Worm (Caenorhabditis elegans) whole organism, midembryonic: ENCODE results near the gene sams-5.
"Not testable (repeated sequence)": the region's sequence is repeated elsewhere in the genome, so short reads cannot be mapped to it uniquely, and the experiment has no call there.

Source experiments
- T22C8.4 ChIP-seq: fragments of 200-800 bp; sonication (Bioruptor generic); IDR thresholded peaks from 2 replicates; pipeline ENCODE4 v1.3.6; 2022; ENCODE audit warnings: missing genetic modification characterization, missing compliant biosample characterization
- cog-1 ChIP-seq: sonication (generic microtip); optimal IDR thresholded peaks from 2 replicates; lab custom pipeline; 2016; ENCODE audit warnings: missing genetic modification characterization, missing compliant biosample characterization
- flt-1 ChIP-seq: fragments of 200-800 bp; sonication (Bioruptor generic); IDR thresholded peaks from 2 replicates; pipeline ENCODE4 v1.3.6; 2022; ENCODE audit warnings: missing genetic modification characterization, missing compliant biosample characterization
- klf-2 ChIP-seq: fragments of 200-800 bp; sonication (Bioruptor generic); conservative IDR thresholded peaks from 2 replicates; pipeline ENCODE4 v1.3.6; 2022; ENCODE audit warnings: missing genetic modification reagents, missing genetic modification characterization, missing compliant biosample characterization
- med-1 ChIP-seq: sonication (generic microtip); optimal IDR thresholded peaks from 2 replicates; lab custom pipeline; 2017; ENCODE audit warnings: missing genetic modification characterization, mild to moderate bottlenecking, missing compliant biosample characterization, antibody characterized with exemption, missing genetic modification reagents; ENCODE audit not compliant: insufficient read depth
- ref-1 ChIP-seq: fragments of 200-800 bp; sonication (Bioruptor generic); conservative IDR thresholded peaks from 2 replicates; pipeline ENCODE4 v1.3.6; 2022; ENCODE audit warnings: missing genetic modification reagents, missing genetic modification characterization, missing compliant biosample characterization
- tab-1 ChIP-seq: fragments of 200-800 bp; sonication (Bioruptor generic); IDR thresholded peaks from 2 replicates; pipeline ENCODE4 v1.3.6; 2022; ENCODE audit warnings: missing genetic modification characterization, missing compliant biosample characterization
- ztf-23 ChIP-seq: fragments of 200-800 bp; sonication (Bioruptor generic); IDR thresholded peaks from 2 replicates; pipeline ENCODE4 v1.3.6; 2022; ENCODE audit warnings: missing genetic modification reagents, missing genetic modification characterization, missing compliant biosample characterization
- ztf-29 ChIP-seq: fragments of 200-800 bp; sonication (Bioruptor generic); IDR thresholded peaks from 2 replicates; pipeline ENCODE4 v1.3.6; 2022; ENCODE audit warnings: missing genetic modification reagents, missing genetic modification characterization, missing compliant biosample characterization

The sams-5 gene

ce11 chrIV:6279392-6279791 is at the start of gene sams-5:
Gene sams-5 (minus strand): TSS chrIV:6279522.
- no peak for TF ChIP-seq ztf-23 (GFP tag; lab: Robert Waterston, UW)
- TF ChIP-seq cog-1, result no peak
- no peak for TF ChIP-seq ref-1 (GFP tag; lab: Robert Waterston, UW)
- TF ChIP-seq tab-1 (GFP tag; lab: Robert Waterston, UW), result no peak
- TF ChIP-seq flt-1, result no peak
- no peak for TF ChIP-seq T22C8.4
- TF ChIP-seq med-1 (GFP tag; lab: Kevin White, UChicago), result no peak
- TF ChIP-seq klf-2 (GFP tag; lab: Robert Waterston, UW), result no peak
- no peak for TF ChIP-seq ztf-29 (GFP tag; lab: Robert Waterston, UW)

ce11 chrIV:6328198-6328597 is 48.9 kb upstream of the sams-5 start:
- TF ChIP-seq cog-1, result no peak
- TF ChIP-seq ztf-23 (GFP tag; lab: Robert Waterston, UW), result no peak
- TF ChIP-seq tab-1 (GFP tag; lab: Robert Waterston, UW), result no peak
- TF ChIP-seq klf-2 (GFP tag; lab: Robert Waterston, UW), result no peak
- no peak for TF ChIP-seq med-1 (GFP tag; lab: Kevin White, UChicago)
- no peak for TF ChIP-seq ztf-29 (GFP tag; lab: Robert Waterston, UW)
- no peak for TF ChIP-seq flt-1
- no peak for TF ChIP-seq ref-1 (GFP tag; lab: Robert Waterston, UW)
- TF ChIP-seq T22C8.4, result no peak

ce11 chrIV:6327363-6328015 is 48.2 kb upstream of the sams-5 start:
- no peak for TF ChIP-seq klf-2 (GFP tag; lab: Robert Waterston, UW)
- no peak for TF ChIP-seq ztf-23 (GFP tag; lab: Robert Waterston, UW)
- no peak for TF ChIP-seq tab-1 (GFP tag; lab: Robert Waterston, UW)
- no peak for TF ChIP-seq ref-1 (GFP tag; lab: Robert Waterston, UW)
- no peak for TF ChIP-seq T22C8.4
- no peak for TF ChIP-seq flt-1
- TF ChIP-seq cog-1, result no peak
- no peak for TF ChIP-seq med-1 (GFP tag; lab: Kevin White, UChicago)
- TF ChIP-seq ztf-29 (GFP tag; lab: Robert Waterston, UW), result no peak

ce11 chrIV:6326448-6326847 is 47.1 kb upstream of the sams-5 start, which contains the start of gene lsm-8:
Gene lsm-8 (plus strand): TSS chrIV:6326526.
- TF ChIP-seq med-1 (GFP tag; lab: Kevin White, UChicago), result no peak
- no peak for TF ChIP-seq klf-2 (GFP tag; lab: Robert Waterston, UW)
- TF ChIP-seq ref-1 (GFP tag; lab: Robert Waterston, UW), result no peak
- no peak for TF ChIP-seq tab-1 (GFP tag; lab: Robert Waterston, UW)
- no peak for TF ChIP-seq ztf-23 (GFP tag; lab: Robert Waterston, UW)
- no peak for TF ChIP-seq ztf-29 (GFP tag; lab: Robert Waterston, UW)
- no peak for TF ChIP-seq flt-1
- TF ChIP-seq T22C8.4, result no peak
- no peak for TF ChIP-seq cog-1

ce11 chrIV:6325772-6326171 is 46.5 kb upstream of the sams-5 start:
- TF ChIP-seq ztf-29 (GFP tag; lab: Robert Waterston, UW), result no peak
- TF ChIP-seq flt-1, result no peak
- no peak for TF ChIP-seq cog-1
- TF ChIP-seq ref-1 (GFP tag; lab: Robert Waterston, UW), result no peak
- no peak for TF ChIP-seq klf-2 (GFP tag; lab: Robert Waterston, UW)
- TF ChIP-seq T22C8.4, result no peak
- no peak for TF ChIP-seq tab-1 (GFP tag; lab: Robert Waterston, UW)
- TF ChIP-seq med-1 (GFP tag; lab: Kevin White, UChicago), result no peak

- TF ChIP-seq ztf-23 (GFP tag; lab: Robert Waterston, UW) (peak; percentile 85), ref-1 (GFP tag; lab: Robert Waterston, UW) (no peak), ztf-29 (GFP tag; lab: Robert Waterston, UW) (no peak), cog-1 (peak; percentile 60), flt-1 (peak; percentile 78), T22C8.4 (no peak), med-1 (GFP tag; lab: Kevin White, UChicago) (no peak), klf-2 (GFP tag; lab: Robert Waterston, UW) (no peak), tab-1 (GFP tag; lab: Robert Waterston, UW) (no peak)
Measured at ce11 chrIV:6323654-6324224, 44.4 kb upstream of the sams-5 start, which contains the start of gene sqd-1. Gene sqd-1 (plus strand): TSS chrIV:6324174.

- TF ChIP-seq klf-2 (GFP tag; lab: Robert Waterston, UW), result 0 out of 2 replicates have a peak, but pooled peaks have one; percentile 60
- TF ChIP-seq ztf-23 (GFP tag; lab: Robert Waterston, UW), result peak; percentile 67; the same call in 1 of the 2 replicates
- TF ChIP-seq tab-1 (GFP tag; lab: Robert Waterston, UW), result no peak
- TF ChIP-seq flt-1, result peak; percentile 62; the same call in 1 of the 2 replicates
- peak; percentile 76 for TF ChIP-seq cog-1
- peak; percentile 38; the same call in 1 of the 2 replicates for TF ChIP-seq T22C8.4
- TF ChIP-seq med-1 (GFP tag; lab: Kevin White, UChicago), result no peak
- TF ChIP-seq ztf-29 (GFP tag; lab: Robert Waterston, UW), result no peak
- no peak for TF ChIP-seq ref-1 (GFP tag; lab: Robert Waterston, UW)
Measured at ce11 chrIV:6321667-6322066, 42.3 kb upstream of the sams-5 start, which contains the start of gene Y73B6BL.29. Gene Y73B6BL.29 (plus strand): TSS chrIV:6321929.

- not testable (repeated sequence) for TF ChIP-seq cog-1; T22C8.4; med-1 (GFP tag; lab: Kevin White, UChicago)
Measured at ce11 chrIV:6317357-6317756, 38.0 kb upstream of the sams-5 start, which contains the start of gene Y73B6BL.12. Gene Y73B6BL.12 (minus strand): TSS chrIV:6317457.

- TF ChIP-seq ref-1 (GFP tag; lab: Robert Waterston, UW) (no peak), med-1 (GFP tag; lab: Kevin White, UChicago) (no peak)
Measured at ce11 chrIV:6307439-6307838, 28.1 kb upstream of the sams-5 start, which contains the start of gene csp-2. Gene csp-2 (plus strand): TSS chrIV:6307739.
